Fruit fly (Drosophila melanogaster): ENCODE measurements around the gene CG43851.

DNA sequence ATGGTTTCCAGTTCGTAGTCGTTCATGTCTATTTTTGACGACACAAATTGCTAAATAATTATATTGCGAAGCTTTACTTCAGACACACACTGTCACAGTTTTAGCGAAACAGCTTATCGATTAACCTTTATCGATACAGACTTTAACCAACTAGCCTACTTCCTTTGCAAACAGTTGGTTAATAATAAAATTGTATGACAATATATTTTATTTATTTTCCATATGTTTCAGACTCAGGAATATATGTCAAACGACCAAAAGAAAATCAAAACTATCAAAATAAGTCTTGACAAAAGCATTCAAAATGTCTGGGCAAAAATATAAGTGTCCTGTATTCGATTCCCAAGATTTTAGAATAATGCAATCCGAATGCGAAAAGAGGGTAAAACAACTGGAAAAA lies at the start of gene CG43851, which contains the start of gene CG9962:
- TF ChIP-seq CG7045 (GFP tag; optimal IDR thresholded peaks at IDR 0.05) (no peak), CG5204 (GFP tag; optimal IDR thresholded peaks at IDR 0.05) (no peak), CG14711 (tag; optimal IDR thresholded peaks at IDR 0.05) (no peak), ovo (GFP tag; optimal IDR thresholded peaks at IDR 0.05) (no peak), CG11617 (GFP tag; optimal IDR thresholded peaks at IDR 0.05) (no peak), cic (GFP tag; optimal IDR thresholded peaks at IDR 0.05) (no peak), CG33017 (tag; optimal IDR thresholded peaks at IDR 0.05) (no peak), CG12768 (GFP tag; optimal IDR thresholded peaks at IDR 0.05) (no peak), kay (GFP tag; ENCODE audit: borderline replicate concordance) (no peak), Hr96 (GFP tag; optimal IDR thresholded peaks at IDR 0.05) (no peak), Clk (GFP tag; optimal IDR thresholded peaks at IDR 0.05) (no peak), bab1 (GFP tag; optimal IDR thresholded peaks at IDR 0.05) (no peak), CG7101 (tag; optimal IDR thresholded peaks at IDR 0.05) (no peak), CG1620 (GFP tag; optimal IDR thresholded peaks at IDR 0.05) (no peak)

Measured in whole organism, adult.